Worm (Caenorhabditis elegans) whole organism, early embryonic: Measurements from ENCODE around the gene mlt-3.

Experiments
- B0310.2 ChIP-seq: sonication (generic microtip); optimal IDR thresholded peaks from 2 replicates; lab custom pipeline; 2016; ENCODE audit warnings: mild to moderate bottlenecking, missing genetic modification characterization, missing compliant biosample characterization
- F13C5.2 ChIP-seq: sonication (generic microtip); optimal IDR thresholded peaks from 2 replicates; lab custom pipeline; 2017; ENCODE audit warnings: mild to moderate bottlenecking, missing genetic modification characterization, inconsistent platforms, missing compliant biosample characterization
- aly-1 ChIP-seq: sonication (generic microtip); optimal IDR thresholded peaks from 2 replicates; lab custom pipeline; 2016; ENCODE audit warnings: missing genetic modification characterization, missing compliant biosample characterization
- ama-1 ChIP-seq: fragments of 150-350 bp; optimal IDR thresholded peaks from 2 replicates; lab custom pipeline; 2014
- ceh-13 ChIP-seq: fragments of 200-800 bp; sonication (Bioruptor generic); optimal IDR thresholded peaks from 2 replicates; lab custom pipeline; 2018; ENCODE audit warnings: mild to moderate bottlenecking, missing genetic modification characterization, missing compliant biosample characterization
- ceh-36 ChIP-seq: sonication (generic microtip); optimal IDR thresholded peaks from 2 replicates; lab custom pipeline; 2016; ENCODE audit warnings: missing genetic modification characterization, inconsistent platforms, missing compliant biosample characterization
- ets-7 ChIP-seq: sonication (generic microtip); optimal IDR thresholded peaks from 2 replicates; lab custom pipeline; 2016; ENCODE audit warnings: missing genotype, missing genetic modification characterization, missing compliant biosample characterization
- flt-1 ChIP-seq: fragments of 200-800 bp; sonication (Bioruptor generic); IDR thresholded peaks from 2 replicates; pipeline ENCODE4 v1.3.6; 2022; ENCODE audit warnings: missing genetic modification characterization, missing compliant biosample characterization
- hmbx-1 ChIP-seq: sonication (generic microtip); optimal IDR thresholded peaks from 2 replicates; lab custom pipeline; 2016; ENCODE audit warnings: mild to moderate bottlenecking, missing genetic modification characterization, missing compliant biosample characterization
- hmg-4 ChIP-seq: fragments of 200-800 bp; sonication (Bioruptor generic); optimal IDR thresholded peaks from 2 replicates; lab custom pipeline; 2018; ENCODE audit warnings: mild to moderate bottlenecking, missing genetic modification characterization, missing compliant biosample characterization
- hnd-1 ChIP-seq: sonication (generic microtip); optimal IDR thresholded peaks from 2 replicates; lab custom pipeline; 2016; ENCODE audit warnings: missing genetic modification characterization, missing compliant biosample characterization
- pes-1 ChIP-seq: fragments of 200-800 bp; sonication (Bioruptor generic); IDR thresholded peaks from 2 replicates; pipeline ENCODE4 v1.3.6; 2022; ENCODE audit warnings: missing genetic modification reagents, missing genetic modification characterization, missing compliant biosample characterization
- scrt-1 ChIP-seq: fragments of 200-800 bp; sonication (Bioruptor generic); IDR thresholded peaks from 2 replicates; pipeline ENCODE4 v1.3.6; 2022; ENCODE audit warnings: missing genetic modification characterization, missing compliant biosample characterization
- sea-1 ChIP-seq: fragments of 200-800 bp; sonication (Bioruptor generic); conservative IDR thresholded peaks from 2 replicates; pipeline ENCODE4 v1.3.6; 2022; ENCODE audit warnings: missing genetic modification characterization, missing compliant biosample characterization
- tbx-11 ChIP-seq: fragments of 200-800 bp; sonication (Bioruptor generic); IDR thresholded peaks from 2 replicates; pipeline ENCODE4 v1.3.6; 2022; ENCODE audit warnings: missing genetic modification characterization, missing compliant biosample characterization
- tbx-37 ChIP-seq: fragments of 200-800 bp; sonication (Bioruptor generic); conservative IDR thresholded peaks from 2 replicates; pipeline ENCODE4 v1.3.6; 2022; ENCODE audit warnings: missing genetic modification reagents, missing genetic modification characterization, missing compliant biosample characterization
- tra-4 ChIP-seq: sonication (generic microtip); optimal IDR thresholded peaks from 2 replicates; lab custom pipeline; 2017; ENCODE audit warnings: missing genetic modification characterization, missing compliant biosample characterization

The mlt-3 gene

ce11 chrIV:12207454-12207853 lies 19.5 kb downstream of the mlt-3 start:
- TF ChIP-seq ets-7 (tag; lab: Kevin White, UChicago) (no peak), tbx-11 (GFP tag; lab: Robert Waterston, UW) (no peak), hnd-1 (tag; lab: Kevin White, UChicago) (no peak), hmg-4 (GFP tag; lab: Kevin White, UChicago) (no peak)

- TF ChIP-seq ama-1 (lab: Kevin White, UChicago) (no peak), B0310.2 (tag; lab: Kevin White, UChicago) (no peak), flt-1 (GFP tag; lab: Robert Waterston, UW) (no peak), sea-1 (GFP tag; lab: Robert Waterston, UW) (no peak), scrt-1 (GFP tag; lab: Robert Waterston, UW) (no peak), tbx-11 (GFP tag; lab: Robert Waterston, UW) (no peak), ets-7 (tag; lab: Kevin White, UChicago) (no peak), aly-1 (tag; lab: Kevin White, UChicago) (no peak), F13C5.2 (tag; lab: Kevin White, UChicago) (no peak), hnd-1 (tag; lab: Kevin White, UChicago) (no peak), ceh-36 (tag; lab: Kevin White, UChicago) (no peak), hmg-4 (GFP tag; lab: Kevin White, UChicago) (no peak), tra-4 (tag; lab: Kevin White, UChicago) (no peak), ceh-13 (GFP tag; lab: Kevin White, UChicago) (no peak), pes-1 (GFP tag; lab: Robert Waterston, UW) (no peak), hmbx-1 (tag; lab: Kevin White, UChicago) (no peak), tbx-37 (GFP tag; lab: Robert Waterston, UW) (no peak)
These were observed 22.9 kb downstream of the mlt-3 start for ce11 chrIV:12203968-12204367.

- TF ChIP-seq tbx-37 (GFP tag; lab: Robert Waterston, UW) (no peak), F13C5.2 (tag; lab: Kevin White, UChicago) (no peak)
These were observed 24.0 kb downstream of the mlt-3 start, which contains the start of gene F35G2.1 for ce11 chrIV:12202949-12203348. Gene F35G2.1 (plus strand): TSS chrIV:12203249.

- TF ChIP-seq ceh-13 (GFP tag; lab: Kevin White, UChicago) (no peak), ceh-36 (tag; lab: Kevin White, UChicago) (no peak), tbx-11 (GFP tag; lab: Robert Waterston, UW) (no peak), sea-1 (GFP tag; lab: Robert Waterston, UW) (no peak), tbx-37 (GFP tag; lab: Robert Waterston, UW) (no peak), B0310.2 (tag; lab: Kevin White, UChicago) (no peak), ama-1 (lab: Kevin White, UChicago) (no peak), flt-1 (GFP tag; lab: Robert Waterston, UW) (no peak), ets-7 (tag; lab: Kevin White, UChicago) (no peak), pes-1 (GFP tag; lab: Robert Waterston, UW) (no peak), F13C5.2 (tag; lab: Kevin White, UChicago) (no peak), hmbx-1 (tag; lab: Kevin White, UChicago) (no peak), hnd-1 (tag; lab: Kevin White, UChicago) (no peak), aly-1 (tag; lab: Kevin White, UChicago) (no peak), scrt-1 (GFP tag; lab: Robert Waterston, UW) (no peak)
These were observed 24.9 kb downstream of the mlt-3 start for ce11 chrIV:12202000-12202399.

- TF ChIP-seq ets-7 (tag; lab: Kevin White, UChicago) (no peak), tra-4 (tag; lab: Kevin White, UChicago) (no peak), F13C5.2 (tag; lab: Kevin White, UChicago) (no peak)
These were observed 26.1 kb downstream of the mlt-3 start for ce11 chrIV:12200812-12201211.

- TF ChIP-seq B0310.2 (tag; lab: Kevin White, UChicago) (no peak), ama-1 (lab: Kevin White, UChicago) (no peak), pes-1 (GFP tag; lab: Robert Waterston, UW) (no peak), ets-7 (tag; lab: Kevin White, UChicago) (no peak), tbx-37 (GFP tag; lab: Robert Waterston, UW) (no peak), hnd-1 (tag; lab: Kevin White, UChicago) (no peak), scrt-1 (GFP tag; lab: Robert Waterston, UW) (no peak), hmbx-1 (tag; lab: Kevin White, UChicago) (no peak), hmg-4 (GFP tag; lab: Kevin White, UChicago) (no peak), ceh-13 (GFP tag; lab: Kevin White, UChicago) (no peak), flt-1 (GFP tag; lab: Robert Waterston, UW) (no peak), ceh-36 (tag; lab: Kevin White, UChicago) (no peak), sea-1 (GFP tag; lab: Robert Waterston, UW) (no peak), aly-1 (tag; lab: Kevin White, UChicago) (no peak), tbx-11 (GFP tag; lab: Robert Waterston, UW) (no peak), F13C5.2 (tag; lab: Kevin White, UChicago) (no peak)
These were observed 27.3 kb downstream of the mlt-3 start for ce11 chrIV:12199538-12200158.

ce11 chrIV:12198816-12199215 lies 28.1 kb downstream of the mlt-3 start:
- TF ChIP-seq tra-4 (tag; lab: Kevin White, UChicago): no peak
- TF ChIP-seq tbx-11 (GFP tag; lab: Robert Waterston, UW): no peak
- no peak for TF ChIP-seq pes-1 (GFP tag; lab: Robert Waterston, UW)
- TF ChIP-seq hnd-1 (tag; lab: Kevin White, UChicago): no peak
- no peak for TF ChIP-seq hmg-4 (GFP tag; lab: Kevin White, UChicago)
- no peak for TF ChIP-seq ceh-36 (tag; lab: Kevin White, UChicago)
- TF ChIP-seq tbx-37 (GFP tag; lab: Robert Waterston, UW): no peak
- TF ChIP-seq ama-1 (lab: Kevin White, UChicago): no peak
- TF ChIP-seq flt-1 (GFP tag; lab: Robert Waterston, UW): no peak
- TF ChIP-seq aly-1 (tag; lab: Kevin White, UChicago): no peak
- no peak for TF ChIP-seq ceh-13 (GFP tag; lab: Kevin White, UChicago)
- TF ChIP-seq scrt-1 (GFP tag; lab: Robert Waterston, UW): no peak
- TF ChIP-seq hmbx-1 (tag; lab: Kevin White, UChicago): no peak
- TF ChIP-seq F13C5.2 (tag; lab: Kevin White, UChicago): no peak
- TF ChIP-seq sea-1 (GFP tag; lab: Robert Waterston, UW): no peak
- TF ChIP-seq B0310.2 (tag; lab: Kevin White, UChicago): no peak
- no peak for TF ChIP-seq ets-7 (tag; lab: Kevin White, UChicago)
